Fruit fly (Drosophila melanogaster) whole organism, prepupa: ENCODE data around the gene hook.

Experiments used
- CG1621 ChIP-seq: fragments of 200-800 bp; sonication (Bioruptor generic); optimal IDR thresholded peaks from 3 replicates; lab custom pipeline; 2018; ENCODE audit warnings: missing biosample characterization, mild to moderate bottlenecking, missing genetic modification characterization
- CG16779 ChIP-seq: fragments of 200-800 bp; sonication (Bioruptor generic); optimal IDR thresholded peaks from 3 replicates; lab custom pipeline; 2017; ENCODE audit warnings: missing biosample characterization, mild to moderate bottlenecking, missing genetic modification characterization
- CG31627 ChIP-seq: fragments of 200-800 bp; sonication (Bioruptor generic); optimal IDR thresholded peaks from 3 replicates; lab custom pipeline; 2016; ENCODE audit warnings: missing biosample characterization, missing genetic modification characterization
- CG32006 ChIP-seq: fragments of 200-800 bp; sonication (Bioruptor generic); optimal IDR thresholded peaks from 3 replicates; lab custom pipeline; 2017; ENCODE audit warnings: missing biosample characterization, mild to moderate bottlenecking, missing genetic modification characterization
- CG6792 ChIP-seq: fragments of 200-800 bp; sonication (Bioruptor generic); optimal IDR thresholded peaks from 3 replicates; lab custom pipeline; 2016; ENCODE audit warnings: missing biosample characterization, missing genetic modification characterization
- CG8319 ChIP-seq: fragments of 200-800 bp; sonication (Bioruptor generic); optimal IDR thresholded peaks from 3 replicates; lab custom pipeline; 2016; ENCODE audit warnings: missing biosample characterization, missing genetic modification characterization
- CG8632 ChIP-seq: fragments of 200-800 bp; sonication (Bioruptor generic); optimal IDR thresholded peaks from 3 replicates; lab custom pipeline; 2016; ENCODE audit warnings: missing biosample characterization, missing genetic modification characterization
- Ets21C ChIP-seq: fragments of 200-800 bp; sonication (Bioruptor generic); optimal IDR thresholded peaks from 3 replicates; lab custom pipeline; 2016; ENCODE audit warnings: missing biosample characterization, missing genetic modification characterization
- Ets96B ChIP-seq: fragments of 200-800 bp; optimal IDR thresholded peaks from 2 replicates; lab custom pipeline; 2019; ENCODE audit warnings: missing biosample characterization, mild to moderate bottlenecking, missing genetic modification characterization, moderate library complexity
- Gug ChIP-seq: fragments of 200-800 bp; sonication (Bioruptor generic); IDR thresholded peaks from 2 replicates; pipeline ENCODE4 v1.3.6; 2022; ENCODE audit warnings: missing biosample characterization, missing genetic modification characterization
- Hr38 ChIP-seq: sonication (Bioruptor generic); optimal IDR thresholded peaks from 2 replicates; lab custom pipeline; 2016; ENCODE audit warnings: missing biosample characterization, missing genetic modification characterization
- Hr39 ChIP-seq: fragments of 200-800 bp; sonication (Bioruptor generic); optimal IDR thresholded peaks from 2 replicates; lab custom pipeline; 2016; ENCODE audit warnings: missing biosample characterization, missing genetic modification characterization
- Hr4 ChIP-seq: fragments of 200-800 bp; sonication (Bioruptor generic); optimal IDR thresholded peaks from 3 replicates; lab custom pipeline; 2016; ENCODE audit warnings: missing biosample characterization, missing genetic modification characterization
- Lpt ChIP-seq: fragments of 200-800 bp; sonication (Bioruptor generic); optimal IDR thresholded peaks from 3 replicates; lab custom pipeline; 2016; ENCODE audit warnings: missing biosample characterization, missing genetic modification characterization
- OdsH ChIP-seq: fragments of 200-800 bp; sonication (Bioruptor generic); optimal IDR thresholded peaks from 3 replicates; lab custom pipeline; 2016; ENCODE audit warnings: missing biosample characterization, missing genetic modification characterization
- Smox ChIP-seq: fragments of 200-800 bp; sonication (Bioruptor generic); optimal IDR thresholded peaks from 3 replicates; lab custom pipeline; 2016; ENCODE audit warnings: missing biosample characterization, missing genetic modification characterization
- Sox102F ChIP-seq: fragments of 200-800 bp; sonication (Bioruptor generic); optimal IDR thresholded peaks from 2 replicates; lab custom pipeline; 2016; ENCODE audit warnings: missing biosample characterization, mild to moderate bottlenecking, missing genetic modification characterization
- Sox14 ChIP-seq: fragments of 200-800 bp; sonication (Bioruptor generic); optimal IDR thresholded peaks from 3 replicates; lab custom pipeline; 2016; ENCODE audit warnings: missing biosample characterization, missing genetic modification characterization
- Sox15 ChIP-seq: fragments of 200-800 bp; sonication (Bioruptor generic); optimal IDR thresholded peaks from 3 replicates; lab custom pipeline; 2016; ENCODE audit warnings: missing biosample characterization, missing genetic modification characterization
- achi ChIP-seq: fragments of 200-800 bp; sonication (Bioruptor generic); optimal IDR thresholded peaks from 3 replicates; lab custom pipeline; 2016; ENCODE audit warnings: missing biosample characterization, missing genetic modification characterization
- fd85E ChIP-seq: fragments of 200-800 bp; sonication (Bioruptor generic); optimal IDR thresholded peaks from 3 replicates; lab custom pipeline; 2016; ENCODE audit warnings: missing biosample characterization, missing genetic modification characterization
- salr ChIP-seq, 2 experiments: fragments of 200-800 bp; sonication (Bioruptor generic); optimal IDR thresholded peaks; 3 replicates each; lab custom pipeline; 2016 to 2018; ENCODE audit warnings: missing biosample characterization in 2 of 2, missing genetic modification characterization in 2 of 2, mild to moderate bottlenecking in 1 of 2
- ss ChIP-seq, 2 experiments: fragments of 200-800 bp; sonication (Bioruptor generic); optimal IDR thresholded peaks; 2 replicates in 1 of 2; 3 replicates in 1 of 2; lab custom pipeline; 2017 to 2018; ENCODE audit warnings: mild to moderate bottlenecking in 2 of 2, missing biosample characterization in 2 of 2, missing genetic modification characterization in 2 of 2, moderate library complexity in 1 of 2
- vri ChIP-seq: fragments of 200-800 bp; sonication (Bioruptor generic); optimal IDR thresholded peaks from 3 replicates; lab custom pipeline; 2016; ENCODE audit warnings: missing biosample characterization, mild to moderate bottlenecking, missing genetic modification characterization

hook gene

dm6 chr2L:18980982-18981381 lies 52.3 kb downstream of the hook start (continued):
- TF ChIP-seq CG16779 (tag; lab: Kevin White, UChicago) (no peak), Sox102F (GFP tag; lab: Kevin White, UChicago) (no peak), Gug (GFP tag; lab: Robert Waterston, UW) (no peak), fd85E (GFP tag; lab: Kevin White, UChicago) (no peak), CG31627 (GFP tag; lab: Kevin White, UChicago) (no peak), CG8319 (GFP tag; lab: Kevin White, UChicago) (no peak), CG1621 (tag; lab: Kevin White, UChicago) (no peak), vri (no peak), achi (GFP tag; lab: Kevin White, UChicago) (no peak), OdsH (GFP tag; lab: Kevin White, UChicago) (no peak), ss (GFP tag; optimal IDR thresholded peaks at IDR 0.05; lab: Kevin White, UChicago) (no peak), CG6792 (GFP tag; lab: Kevin White, UChicago) (no peak), Hr38 (GFP tag; lab: Kevin White, UChicago) (no peak), Hr39 (no peak), Sox14 (GFP tag; lab: Kevin White, UChicago) (no peak), CG8632 (GFP tag; lab: Kevin White, UChicago) (no peak), Ets21C (GFP tag; lab: Kevin White, UChicago) (no peak), CG32006 (GFP tag; lab: Kevin White, UChicago) (peak; percentile 42), Ets96B (no peak), Hr4 (GFP tag; lab: Kevin White, UChicago) (peak; percentile 24), salr (GFP tag; optimal IDR thresholded peaks at IDR 0.05; lab: Kevin White, UChicago) (no peak), Lpt (GFP tag; lab: Kevin White, UChicago) (no peak), Smox (GFP tag; lab: Kevin White, UChicago) (no peak), Sox15 (GFP tag; lab: Kevin White, UChicago) (no peak)
